Worm (Caenorhabditis elegans) whole organism, mixed stage, embryonic: Measurements from ENCODE around the gene lec-4.

Experiments used
- nhr-237 ChIP-seq: fragments of 150-350 bp; optimal IDR thresholded peaks from 2 replicates; lab custom pipeline; 2014; ENCODE audit warnings: missing biosample characterization, missing genetic modification characterization
- nhr-28 ChIP-seq: fragments of 150-350 bp; optimal IDR thresholded peaks from 2 replicates; lab custom pipeline; 2014; ENCODE audit warnings: missing biosample characterization, missing genetic modification characterization
- nhr-76 ChIP-seq: sonication (generic microtip); optimal IDR thresholded peaks from 2 replicates; lab custom pipeline; 2017; ENCODE audit warnings: missing biosample characterization, missing genetic modification characterization
- snpc-4 ChIP-seq: fragments of 150-350 bp; optimal IDR thresholded peaks from 2 replicates; lab custom pipeline; 2014; ENCODE audit warnings: missing biosample characterization, missing genetic modification characterization

DNA sequence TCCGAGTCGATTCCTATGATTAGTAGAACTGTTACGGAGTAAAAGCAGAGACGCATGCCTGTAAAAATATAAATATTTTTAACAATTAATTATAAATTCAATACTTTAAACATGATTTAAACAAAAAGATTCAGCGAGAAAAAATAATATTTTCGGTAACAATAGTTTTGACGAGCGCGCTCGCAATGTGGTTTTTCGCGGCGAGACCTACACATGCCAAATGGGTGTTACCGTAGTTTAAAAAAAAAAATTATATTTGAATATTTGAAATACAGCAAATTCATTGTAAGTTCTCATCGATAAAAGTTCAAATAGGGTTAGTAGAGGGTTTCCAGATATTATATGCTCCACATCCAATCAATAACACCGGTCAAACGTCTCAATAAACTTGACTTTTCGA, 46.7 kb downstream of the lec-4 start, which contains the start of gene gldi-5:
- no peak for TF ChIP-seq nhr-28 (tag; lab: Kevin White, UChicago)
- no peak for TF ChIP-seq nhr-237 (tag; lab: Kevin White, UChicago)
- no peak for TF ChIP-seq snpc-4 (tag; lab: Kevin White, UChicago)
- no peak for TF ChIP-seq nhr-76 (tag; lab: Kevin White, UChicago)
